Worm (Caenorhabditis elegans) whole organism, young adult: ENCODE data around the gene C54E10.10.

ENCODE experiments used
- B0035.1 ChIP-seq: sonication (generic microtip); optimal IDR thresholded peaks from 2 replicates; lab custom pipeline; 2016; ENCODE audit warnings: missing genetic modification characterization, mild to moderate bottlenecking, missing compliant biosample characterization, missing genotype, missing genetic modification reagents
- akir-1 ChIP-seq: fragments of 200-800 bp; sonication (Bioruptor generic); optimal IDR thresholded peaks from 2 replicates; lab custom pipeline; 2018; ENCODE audit warnings: mild to moderate bottlenecking, missing genetic modification characterization, moderate library complexity, missing compliant biosample characterization
- ama-1 ChIP-seq, 3 experiments: fragments of 150-350 bp in 1 of 3; sonication (generic microtip) in 2 of 3; optimal IDR thresholded peaks; 2 replicates each; lab custom pipeline; 2014 to 2018; ENCODE audit warnings: missing biosample characterization in 2 of 3, missing genetic modification characterization in 2 of 3, missing genetic modification reagents in 2 of 3
- dpl-1 ChIP-seq: fragments of 150-350 bp; optimal IDR thresholded peaks from 2 replicates; lab custom pipeline; 2014; ENCODE audit warnings: missing biosample characterization, missing genetic modification reagents, missing genetic modification characterization
- lag-1 ChIP-seq: fragments of 200-800 bp; sonication (Bioruptor generic); IDR thresholded peaks from 2 replicates; pipeline ENCODE4 v1.3.6; 2022; ENCODE audit warnings: missing genetic modification reagents, missing genetic modification characterization, missing compliant biosample characterization
- lin-54 ChIP-seq: fragments of 200-800 bp; sonication (Bioruptor generic); optimal IDR thresholded peaks from 2 replicates; lab custom pipeline; 2018; ENCODE audit warnings: mild to moderate bottlenecking, missing genetic modification characterization, missing compliant biosample characterization
- madf-8 ChIP-seq: fragments of 200-800 bp; sonication (Bioruptor generic); conservative IDR thresholded peaks from 2 replicates; pipeline ENCODE4 v1.3.6; 2022; ENCODE audit warnings: missing genetic modification reagents, missing genetic modification characterization, missing compliant biosample characterization
- nfya-1 ChIP-seq: sonication (generic microtip); optimal IDR thresholded peaks from 2 replicates; lab custom pipeline; 2017; ENCODE audit warnings: antibody characterized with exemption, missing compliant biosample characterization, missing genetic modification characterization, borderline replicate concordance; ENCODE audit not compliant: insufficient read depth
- sea-2 ChIP-seq: fragments of 200-800 bp; sonication (Bioruptor generic); IDR thresholded peaks from 2 replicates; pipeline ENCODE4 v1.3.6; 2022; ENCODE audit warnings: missing genetic modification characterization, missing compliant biosample characterization
- unc-62 ChIP-seq: fragments of 150-350 bp; optimal IDR thresholded peaks from 2 replicates; lab custom pipeline; 2014; ENCODE audit warnings: missing biosample characterization, missing genetic modification reagents, missing genetic modification characterization

ce11 chrV:18819643-18820042 lies 16.5 kb upstream of the C54E10.10 start, which contains the start of gene ncs-5:
- no peak for TF ChIP-seq lag-1 (GFP tag; lab: Robert Waterston, UW)
- TF ChIP-seq ama-1 (optimal IDR thresholded peaks at IDR 0.05; lab: Kevin White, UChicago): no peak
- no peak for TF ChIP-seq ama-1 (GFP tag; optimal IDR thresholded peaks at IDR 0.05; lab: Kevin White, UChicago)
- no peak for TF ChIP-seq sea-2 (GFP tag; lab: Robert Waterston, UW)
- TF ChIP-seq dpl-1 (GFP tag; lab: Kevin White, UChicago): no peak
- TF ChIP-seq madf-8 (GFP tag; lab: Robert Waterston, UW): no peak
- no peak for TF ChIP-seq nfya-1 (tag; lab: Kevin White, UChicago)
- no peak for TF ChIP-seq B0035.1
- TF ChIP-seq lin-54 (GFP tag; lab: Kevin White, UChicago): no peak
- TF ChIP-seq akir-1: no peak
- TF ChIP-seq unc-62 (GFP tag; lab: Kevin White, UChicago): no peak
